Worm (Caenorhabditis elegans) whole organism, L4 larva: ENCODE results near the gene drn-1.

Experiments
- D1046.2 ChIP-seq: fragments of 200-800 bp; sonication (Bioruptor generic); IDR thresholded peaks from 2 replicates; pipeline ENCODE4 v1.3.6; 2022; ENCODE audit warnings: missing genetic modification characterization, missing compliant biosample characterization
- F10B5.3 ChIP-seq: sonication (generic microtip); optimal IDR thresholded peaks from 2 replicates; lab custom pipeline; 2016; ENCODE audit warnings: mild to moderate bottlenecking, missing genetic modification characterization, missing compliant biosample characterization
- F26F4.8 ChIP-seq: fragments of 200-800 bp; sonication (Bioruptor generic); conservative IDR thresholded peaks from 2 replicates; pipeline ENCODE4 v1.3.6; 2022; ENCODE audit warnings: missing genetic modification characterization, missing compliant biosample characterization
- F37D6.2 ChIP-seq: sonication (generic microtip); optimal IDR thresholded peaks from 2 replicates; lab custom pipeline; 2016; ENCODE audit warnings: mild to moderate bottlenecking, missing genetic modification characterization, missing compliant biosample characterization
- F44E2.7 ChIP-seq: fragments of 200-800 bp; sonication (Bioruptor generic); IDR thresholded peaks from 2 replicates; pipeline ENCODE4 v2.1.2; 2022; ENCODE audit warnings: missing genetic modification characterization, missing compliant biosample characterization
- R02D3.7 ChIP-seq: fragments of 150-350 bp; sonication (generic microtip); optimal IDR thresholded peaks from 3 replicates; lab custom pipeline; 2014; ENCODE audit warnings: missing biosample characterization, missing genetic modification characterization
- T26A8.4 ChIP-seq: fragments of 200-800 bp; sonication (Bioruptor generic); IDR thresholded peaks from 2 replicates; pipeline ENCODE4 v1.3.6; 2022; ENCODE audit warnings: missing genetic modification characterization, missing compliant biosample characterization
- Y48G9A.11 ChIP-seq: fragments of 200-800 bp; sonication (Bioruptor generic); IDR thresholded peaks from 2 replicates; pipeline ENCODE4 v1.3.6; 2022; ENCODE audit warnings: missing genetic modification reagents, missing genetic modification characterization, missing compliant biosample characterization
- ZK337.2 ChIP-seq: fragments of 200-800 bp; sonication (Bioruptor generic); IDR thresholded peaks from 2 replicates; pipeline ENCODE4 v1.3.6; 2022; ENCODE audit warnings: missing genetic modification reagents, missing genetic modification characterization, missing compliant biosample characterization
- ama-1 ChIP-seq: fragments of 150-350 bp; optimal IDR thresholded peaks from 2 replicates; lab custom pipeline; 2014; ENCODE audit warnings: inconsistent platforms, mixed read lengths
- arid-1 ChIP-seq: fragments of 200-800 bp; sonication (Bioruptor generic); conservative IDR thresholded peaks from 2 replicates; pipeline ENCODE4 v1.3.6; 2022; ENCODE audit warnings: missing genetic modification reagents, missing genetic modification characterization, missing compliant biosample characterization
- attf-4 ChIP-seq: sonication (generic microtip); optimal IDR thresholded peaks from 3 replicates; lab custom pipeline; 2017; ENCODE audit warnings: missing biosample characterization, missing genetic modification characterization
- ceh-20 ChIP-seq: fragments of 200-800 bp; sonication (Bioruptor generic); IDR thresholded peaks from 2 replicates; pipeline ENCODE4 v1.3.6; 2022; ENCODE audit warnings: missing genetic modification reagents, missing genetic modification characterization, missing compliant biosample characterization
- ceh-28 ChIP-seq: fragments of 150-350 bp; optimal IDR thresholded peaks from 2 replicates; lab custom pipeline; 2014; ENCODE audit warnings: missing biosample characterization, missing genetic modification reagents, missing genetic modification characterization
- ceh-44 ChIP-seq: fragments of 200-800 bp; sonication (Bioruptor generic); IDR thresholded peaks from 2 replicates; pipeline ENCODE4 v1.3.6; 2022; ENCODE audit warnings: missing genetic modification reagents, missing genetic modification characterization, missing compliant biosample characterization
- ceh-62 ChIP-seq: sonication (generic microtip); optimal IDR thresholded peaks from 2 replicates; lab custom pipeline; 2017; ENCODE audit warnings: missing biosample characterization, missing genetic modification characterization
- ceh-82 ChIP-seq: sonication (generic microtip); optimal IDR thresholded peaks from 2 replicates; lab custom pipeline; 2017; ENCODE audit warnings: missing biosample characterization, missing genetic modification characterization
- daf-8 ChIP-seq: fragments of 200-800 bp; sonication (Bioruptor generic); IDR thresholded peaks from 2 replicates; pipeline ENCODE4 v1.3.6; 2022; ENCODE audit warnings: missing genetic modification characterization, missing compliant biosample characterization
- dmd-6 ChIP-seq: fragments of 200-800 bp; sonication (Bioruptor generic); IDR thresholded peaks from 2 replicates; pipeline ENCODE4 v1.3.6; 2022; ENCODE audit warnings: missing genetic modification reagents, missing genetic modification characterization, missing compliant biosample characterization
- duxl-1 ChIP-seq: sonication (generic microtip); optimal IDR thresholded peaks from 2 replicates; lab custom pipeline; 2016; ENCODE audit warnings: mild to moderate bottlenecking, missing genetic modification characterization, moderate library complexity, missing compliant biosample characterization; ENCODE audit not compliant: poor library complexity
- fos-1 ChIP-seq: fragments of 150-350 bp; optimal IDR thresholded peaks from 2 replicates; lab custom pipeline; 2014; ENCODE audit warnings: missing biosample characterization, missing genetic modification characterization
- hif-1 ChIP-seq, 2 experiments: sonication (generic microtip); optimal IDR thresholded peaks; 2 replicates each; lab custom pipeline; 2016 to 2017; ENCODE audit warnings: missing compliant biosample characterization in 2 of 2, missing genetic modification characterization in 2 of 2, missing genetic modification reagents in 2 of 2, missing genotype in 2 of 2, mild to moderate bottlenecking in 1 of 2
- hlh-11 ChIP-seq: fragments of 200-800 bp; sonication (Bioruptor generic); optimal IDR thresholded peaks from 2 replicates; lab custom pipeline; 2018; ENCODE audit warnings: mild to moderate bottlenecking, missing genetic modification characterization, missing compliant biosample characterization
- hlh-30 ChIP-seq: sonication (generic microtip); optimal IDR thresholded peaks from 2 replicates; lab custom pipeline; 2017; ENCODE audit warnings: antibody characterized with exemption, mild to moderate bottlenecking, missing genetic modification characterization, missing compliant biosample characterization; ENCODE audit not compliant: insufficient read depth
- lin-29 ChIP-seq: fragments of 200-800 bp; sonication (Bioruptor generic); IDR thresholded peaks from 2 replicates; pipeline ENCODE4 v1.3.6; 2022; ENCODE audit warnings: missing genetic modification reagents, missing genetic modification characterization, missing compliant biosample characterization
- mdl-1 ChIP-seq, 2 experiments: fragments of 150-350 bp in 1 of 2; sonication (generic microtip) in 1 of 2; optimal IDR thresholded peaks; 2 replicates each; lab custom pipeline; 2014 to 2017; ENCODE audit warnings: missing biosample characterization in 2 of 2, missing genetic modification characterization in 2 of 2
- mep-1 ChIP-seq: fragments of 150-350 bp; sonication (generic microtip); optimal IDR thresholded peaks from 3 replicates; lab custom pipeline; 2014; ENCODE audit warnings: missing biosample characterization, missing genetic modification characterization
- mxl-2 ChIP-seq: fragments of 200-800 bp; sonication (Bioruptor generic); conservative IDR thresholded peaks from 2 replicates; pipeline ENCODE4 v1.3.6; 2022; ENCODE audit warnings: missing genetic modification reagents, missing genetic modification characterization, missing compliant biosample characterization
- nhr-41 ChIP-seq: fragments of 200-800 bp; sonication (Bioruptor generic); IDR thresholded peaks from 2 replicates; pipeline ENCODE4 v1.3.6; 2022; ENCODE audit warnings: missing genetic modification reagents, missing genetic modification characterization, missing compliant biosample characterization
- nhr-42 ChIP-seq: fragments of 200-800 bp; sonication (Bioruptor generic); IDR thresholded peaks from 2 replicates; pipeline ENCODE4 v1.3.6; 2022; ENCODE audit warnings: missing genetic modification characterization, missing compliant biosample characterization
- nhr-6 ChIP-seq: fragments of 150-350 bp; optimal IDR thresholded peaks from 2 replicates; lab custom pipeline; 2014; ENCODE audit warnings: missing biosample characterization, missing genetic modification characterization
- pha-4 ChIP-seq, 2 experiments: fragments of 150-350 bp in 1 of 2; fragments of 200-800 bp in 1 of 2; sonication (Bioruptor generic) in 1 of 2; IDR thresholded peaks in 1 of 2; optimal IDR thresholded peaks in 1 of 2; 2 replicates each; pipeline versions ENCODE4 v1.3.6 to Lab custom; 2014 to 2022; ENCODE audit warnings: missing genetic modification characterization in 2 of 2, missing genetic modification reagents in 2 of 2, missing biosample characterization in 1 of 2, missing compliant biosample characterization in 1 of 2
- saeg-2 ChIP-seq: fragments of 200-800 bp; sonication (Bioruptor generic); IDR thresholded peaks from 2 replicates; pipeline ENCODE4 v1.3.6; 2022; ENCODE audit warnings: missing genetic modification reagents, missing genetic modification characterization, missing compliant biosample characterization
- sdz-12 ChIP-seq: fragments of 200-800 bp; sonication (Bioruptor generic); optimal IDR thresholded peaks from 2 replicates; lab custom pipeline; 2018; ENCODE audit warnings: mild to moderate bottlenecking, missing genetic modification characterization, missing compliant biosample characterization
- skn-1 ChIP-seq: fragments of 150-350 bp; optimal IDR thresholded peaks from 2 replicates; lab custom pipeline; 2014; ENCODE audit warnings: missing biosample characterization, missing genetic modification characterization
- snpc-4 ChIP-seq: fragments of 150-350 bp; optimal IDR thresholded peaks from 2 replicates; lab custom pipeline; 2014; ENCODE audit warnings: missing biosample characterization, missing genetic modification characterization
- spr-1 ChIP-seq: sonication (generic microtip); optimal IDR thresholded peaks from 2 replicates; lab custom pipeline; 2016; ENCODE audit warnings: mild to moderate bottlenecking, missing genetic modification characterization, missing compliant biosample characterization
- spr-3 ChIP-seq: fragments of 200-800 bp; sonication (Bioruptor generic); optimal IDR thresholded peaks from 2 replicates; lab custom pipeline; 2018; ENCODE audit warnings: mild to moderate bottlenecking, missing genetic modification characterization, missing compliant biosample characterization
- tag-97 ChIP-seq: fragments of 200-800 bp; sonication (Bioruptor generic); IDR thresholded peaks from 2 replicates; pipeline ENCODE4 v1.3.6; 2022; ENCODE audit warnings: missing genetic modification characterization, missing compliant biosample characterization
- unc-130 ChIP-seq: sonication (generic microtip); optimal IDR thresholded peaks from 2 replicates; lab custom pipeline; 2016; ENCODE audit warnings: missing genetic modification reagents, missing genetic modification characterization, missing compliant biosample characterization
- unc-39 ChIP-seq: sonication (generic microtip); optimal IDR thresholded peaks from 2 replicates; lab custom pipeline; 2017; ENCODE audit warnings: missing biosample characterization, missing genetic modification characterization
- zag-1 ChIP-seq: fragments of 150-350 bp; optimal IDR thresholded peaks from 2 replicates; lab custom pipeline; 2014; ENCODE audit warnings: missing biosample characterization, missing genetic modification characterization
- zfp-2 ChIP-seq: sonication (generic microtip); optimal IDR thresholded peaks from 2 replicates; lab custom pipeline; 2016; ENCODE audit warnings: mild to moderate bottlenecking, missing genetic modification characterization, missing compliant biosample characterization
- zfp-3 ChIP-seq: fragments of 200-800 bp; sonication (Bioruptor generic); conservative IDR thresholded peaks from 2 replicates; pipeline ENCODE4 v1.3.6; 2022; ENCODE audit warnings: missing genetic modification reagents, missing genetic modification characterization, missing compliant biosample characterization
- zip-11 ChIP-seq: fragments of 200-800 bp; sonication (Bioruptor generic); IDR thresholded peaks from 2 replicates; pipeline ENCODE4 v1.3.6; 2022; ENCODE audit warnings: missing genetic modification characterization, missing compliant biosample characterization
- zip-2 ChIP-seq: fragments of 150-350 bp; optimal IDR thresholded peaks from 2 replicates; lab custom pipeline; 2014; ENCODE audit warnings: missing biosample characterization, missing genetic modification characterization

Gene drn-1

ce11 chrII:5282192-5282591, 10.5 kb upstream of the drn-1 start, which contains the start of gene pmt-1 (continued):
- no peak for TF ChIP-seq zip-2 (tag; lab: Kevin White, UChicago)
- no peak for TF ChIP-seq spr-1 (tag; lab: Kevin White, UChicago)
- TF ChIP-seq nhr-42 (GFP tag; lab: Robert Waterston, UW), result no peak
- TF ChIP-seq mep-1 (tag; lab: Kevin White, UChicago), result peak; percentile 33
- no peak for TF ChIP-seq ceh-62 (tag; lab: Kevin White, UChicago)
- no peak for TF ChIP-seq skn-1 (tag; lab: Kevin White, UChicago)
- no peak for TF ChIP-seq snpc-4 (tag; lab: Kevin White, UChicago)
- TF ChIP-seq R02D3.7 (tag; lab: Kevin White, UChicago), result no peak
- no peak for TF ChIP-seq F37D6.2 (tag; lab: Kevin White, UChicago)
- no peak for TF ChIP-seq spr-3 (GFP tag; lab: Kevin White, UChicago)
- no peak for TF ChIP-seq ceh-82 (tag; lab: Kevin White, UChicago)
- TF ChIP-seq fos-1 (tag; lab: Kevin White, UChicago), result no peak
- peak; percentile 75 for TF ChIP-seq hlh-11
- no peak for TF ChIP-seq zfp-2
- no peak for TF ChIP-seq tag-97
- TF ChIP-seq F26F4.8, result no peak
- no peak for TF ChIP-seq T26A8.4 (GFP tag; lab: Robert Waterston, UW)
- TF ChIP-seq zag-1, result no peak
- no peak for TF ChIP-seq F44E2.7 (GFP tag; lab: Robert Waterston, UW)
- TF ChIP-seq nhr-41 (GFP tag; lab: Robert Waterston, UW), result no peak
- no peak for TF ChIP-seq hif-1 (tag; optimal IDR thresholded peaks at IDR 0.05; lab: Kevin White, UChicago)
- TF ChIP-seq D1046.2 (GFP tag; lab: Robert Waterston, UW), result no peak
- no peak for TF ChIP-seq saeg-2 (GFP tag; lab: Robert Waterston, UW)
- no peak for TF ChIP-seq arid-1 (GFP tag; lab: Robert Waterston, UW)
- TF ChIP-seq ceh-20 (GFP tag; lab: Robert Waterston, UW), result no peak
- no peak for TF ChIP-seq Y48G9A.11
- no peak for TF ChIP-seq mxl-2 (GFP tag; lab: Robert Waterston, UW)
- TF ChIP-seq hlh-30 (tag; lab: Kevin White, UChicago), result peak; percentile 91
- no peak for TF ChIP-seq sdz-12 (GFP tag; lab: Kevin White, UChicago)
- TF ChIP-seq zfp-3 (GFP tag; lab: Robert Waterston, UW), result no peak
- TF ChIP-seq mdl-1 (tag; optimal IDR thresholded peaks at IDR 0.05; lab: Kevin White, UChicago), result peak; percentile 41 to 71
- no peak for TF ChIP-seq F10B5.3 (tag; lab: Kevin White, UChicago)
- TF ChIP-seq ZK337.2 (GFP tag; lab: Robert Waterston, UW), result no peak
- no peak for TF ChIP-seq ceh-44
- TF ChIP-seq lin-29 (GFP tag; lab: Robert Waterston, UW), result no peak
- no peak for TF ChIP-seq attf-4 (tag; lab: Kevin White, UChicago)
- no peak for TF ChIP-seq unc-39 (tag; lab: Kevin White, UChicago)
- no peak for TF ChIP-seq ceh-28 (tag; lab: Kevin White, UChicago)
- no peak for TF ChIP-seq ama-1 (lab: Kevin White, UChicago)
- no peak for TF ChIP-seq daf-8 (GFP tag; lab: Robert Waterston, UW)
- no peak for TF ChIP-seq nhr-6
- TF ChIP-seq duxl-1 (tag; lab: Kevin White, UChicago), result no peak
- TF ChIP-seq dmd-6 (GFP tag; lab: Robert Waterston, UW), result peak; percentile 72
- no peak for TF ChIP-seq unc-130
- TF ChIP-seq zip-11 (GFP tag; lab: Robert Waterston, UW), result no peak
- no peak for TF ChIP-seq pha-4 (GFP tag; IDR thresholded peaks at IDR 0.05; lab: Robert Waterston, UW)
- no peak for TF ChIP-seq pha-4 (tag; optimal IDR thresholded peaks at IDR 0.05; lab: Kevin White, UChicago)
